Worm (Caenorhabditis elegans) whole organism, L1 larva: ENCODE measurements around the gene rips-1.

Experiments
- C16A3.4 ChIP-seq: fragments of 150-350 bp; optimal IDR thresholded peaks from 2 replicates; lab custom pipeline; 2014; ENCODE audit warnings: missing biosample characterization, missing genetic modification characterization
- F16B12.6 ChIP-seq: fragments of 150-350 bp; optimal IDR thresholded peaks from 2 replicates; lab custom pipeline; 2014; ENCODE audit warnings: missing biosample characterization, missing genetic modification characterization
- alr-1 ChIP-seq: fragments of 200-800 bp; sonication (Bioruptor generic); optimal IDR thresholded peaks from 2 replicates; lab custom pipeline; 2018; ENCODE audit warnings: borderline replicate concordance, mild to moderate bottlenecking, missing genetic modification characterization, missing compliant biosample characterization
- aly-2 ChIP-seq: fragments of 150-350 bp; optimal IDR thresholded peaks from 2 replicates; lab custom pipeline; 2014; ENCODE audit warnings: missing biosample characterization, missing genetic modification characterization
- blmp-1 ChIP-seq: fragments of 150-350 bp; optimal IDR thresholded peaks from 2 replicates; lab custom pipeline; 2014; ENCODE audit warnings: missing biosample characterization, missing genetic modification characterization
- ceh-63 ChIP-seq: fragments of 200-800 bp; sonication (Bioruptor generic); optimal IDR thresholded peaks from 2 replicates; lab custom pipeline; 2018; ENCODE audit warnings: mild to moderate bottlenecking, missing genetic modification characterization, missing compliant biosample characterization
- ceh-82 ChIP-seq, 3 experiments: fragments of 150-350 bp in 1 of 3; sonication (generic microtip) in 2 of 3; optimal IDR thresholded peaks; 2 replicates each; lab custom pipeline; 2014 to 2017; ENCODE audit warnings: missing biosample characterization in 3 of 3, missing genetic modification characterization in 3 of 3
- ceh-88 ChIP-seq: fragments of 200-800 bp; sonication (Bioruptor generic); IDR thresholded peaks from 2 replicates; pipeline ENCODE4 v1.3.6; 2022; ENCODE audit warnings: missing genetic modification characterization, missing compliant biosample characterization
- ceh-90 ChIP-seq: sonication (generic microtip); optimal IDR thresholded peaks from 2 replicates; lab custom pipeline; 2016; ENCODE audit warnings: missing genetic modification characterization, missing compliant biosample characterization
- ces-1 ChIP-seq: fragments of 150-350 bp; optimal IDR thresholded peaks from 2 replicates; lab custom pipeline; 2014; ENCODE audit warnings: missing biosample characterization, missing genetic modification reagents, missing genetic modification characterization
- dpl-1 ChIP-seq, 3 experiments: fragments of 150-350 bp in 2 of 3; sonication (generic microtip) in 1 of 3; optimal IDR thresholded peaks; 2 replicates each; lab custom pipeline; 2014 to 2017; ENCODE audit warnings: missing biosample characterization in 3 of 3, missing genetic modification characterization in 3 of 3, missing genetic modification reagents in 3 of 3
- dsc-1 ChIP-seq: sonication (generic microtip); optimal IDR thresholded peaks from 2 replicates; lab custom pipeline; 2016; ENCODE audit warnings: mild to moderate bottlenecking, missing genetic modification characterization, missing compliant biosample characterization
- efl-1 ChIP-seq, 4 experiments: fragments of 150-350 bp; optimal IDR thresholded peaks in 3 of 4; peaks in 1 of 4; 1 replicate in 1 of 4; 2 replicates in 3 of 4; lab custom pipeline; 2014; ENCODE audit warnings: missing biosample characterization in 2 of 4, missing genetic modification characterization in 2 of 4, missing genetic modification reagents in 2 of 4
- egl-13 ChIP-seq: sonication (generic microtip); optimal IDR thresholded peaks from 2 replicates; lab custom pipeline; 2016; ENCODE audit warnings: missing genotype, missing genetic modification reagents, missing genetic modification characterization, missing compliant biosample characterization
- elt-2 ChIP-seq: sonication (generic microtip); optimal IDR thresholded peaks from 2 replicates; lab custom pipeline; 2016; ENCODE audit warnings: missing genetic modification characterization, mild to moderate bottlenecking, inconsistent platforms, missing compliant biosample characterization, missing genetic modification reagents
- elt-3 ChIP-seq, 6 experiments: fragments of 150-350 bp in 1 of 6; sonication (generic microtip); optimal IDR thresholded peaks; 2 replicates each; lab custom pipeline; 2017 to 2018; ENCODE audit warnings: missing biosample characterization in 6 of 6, missing genetic modification characterization in 6 of 6, inconsistent platforms in 1 of 6
- fkh-10 ChIP-seq: sonication (generic microtip); optimal IDR thresholded peaks from 2 replicates; lab custom pipeline; 2017; ENCODE audit warnings: missing biosample characterization, missing genetic modification reagents, missing genetic modification characterization
- fos-1 ChIP-seq: fragments of 150-350 bp; optimal IDR thresholded peaks from 2 replicates; lab custom pipeline; 2014; ENCODE audit warnings: missing biosample characterization, missing genetic modification characterization
- grh-1 ChIP-seq: fragments of 200-800 bp; sonication (Bioruptor generic); IDR thresholded peaks from 2 replicates; pipeline ENCODE4 v1.3.6; 2022; ENCODE audit warnings: missing genetic modification reagents, missing genetic modification characterization, missing compliant biosample characterization
- hlh-17 ChIP-seq: fragments of 200-800 bp; sonication (Bioruptor generic); optimal IDR thresholded peaks from 2 replicates; lab custom pipeline; 2018; ENCODE audit warnings: missing genetic modification characterization, mild to moderate bottlenecking, missing compliant biosample characterization, moderate library complexity, borderline replicate concordance
- hlh-4 ChIP-seq: sonication (generic microtip); optimal IDR thresholded peaks from 2 replicates; lab custom pipeline; 2016; ENCODE audit warnings: mild to moderate bottlenecking, missing genetic modification characterization, missing compliant biosample characterization
- irx-1 ChIP-seq: sonication (generic microtip); optimal IDR thresholded peaks from 2 replicates; lab custom pipeline; 2016; ENCODE audit warnings: missing genetic modification characterization, missing compliant biosample characterization
- lin-13 ChIP-seq: fragments of 150-350 bp; optimal IDR thresholded peaks from 2 replicates; lab custom pipeline; 2014; ENCODE audit warnings: missing biosample characterization, missing genetic modification reagents, missing genetic modification characterization
- lin-15B ChIP-seq: fragments of 150-350 bp; sonication (generic microtip); optimal IDR thresholded peaks from 3 replicates; lab custom pipeline; 2014; ENCODE audit warnings: missing biosample characterization, missing genetic modification characterization
- lin-35 ChIP-seq, 2 experiments: fragments of 150-350 bp; optimal IDR thresholded peaks; 2 replicates each; lab custom pipeline; 2014; ENCODE audit warnings: missing biosample characterization in 2 of 2, missing genetic modification characterization in 2 of 2, missing genetic modification reagents in 2 of 2
- lin-39 ChIP-seq: fragments of 150-350 bp; optimal IDR thresholded peaks from 2 replicates; lab custom pipeline; 2014; ENCODE audit warnings: missing biosample characterization, missing genetic modification reagents, missing genetic modification characterization
- lir-3 ChIP-seq: sonication (generic microtip); optimal IDR thresholded peaks from 2 replicates; lab custom pipeline; 2016; ENCODE audit warnings: mild to moderate bottlenecking, missing genetic modification characterization, moderate library complexity, missing compliant biosample characterization; ENCODE audit not compliant: poor library complexity
- mdl-1 ChIP-seq, 2 experiments: fragments of 150-350 bp; optimal IDR thresholded peaks; 2 replicates each; lab custom pipeline; 2014 to 2017; ENCODE audit warnings: missing biosample characterization in 2 of 2, missing genetic modification characterization in 2 of 2, inconsistent platforms in 1 of 2
- mef-2 ChIP-seq: fragments of 150-350 bp; optimal IDR thresholded peaks from 2 replicates; lab custom pipeline; 2014; ENCODE audit warnings: missing biosample characterization, missing genetic modification characterization
- mep-1 ChIP-seq: fragments of 150-350 bp; optimal IDR thresholded peaks from 2 replicates; lab custom pipeline; 2014; ENCODE audit warnings: missing biosample characterization, missing genetic modification characterization
- nhr-12 ChIP-seq: sonication (generic microtip); optimal IDR thresholded peaks from 2 replicates; lab custom pipeline; 2017; ENCODE audit warnings: missing biosample characterization, missing genetic modification characterization
- nhr-19 ChIP-seq: fragments of 200-800 bp; sonication (Bioruptor generic); conservative IDR thresholded peaks from 2 replicates; pipeline ENCODE4 v1.3.6; 2022; ENCODE audit warnings: missing genetic modification characterization, missing compliant biosample characterization
- nhr-47 ChIP-seq: sonication (generic microtip); optimal IDR thresholded peaks from 2 replicates; lab custom pipeline; 2016; ENCODE audit warnings: mild to moderate bottlenecking, missing genetic modification characterization, moderate library complexity, missing compliant biosample characterization
- nhr-71 ChIP-seq: sonication (generic microtip); optimal IDR thresholded peaks from 2 replicates; lab custom pipeline; 2016; ENCODE audit warnings: mild to moderate bottlenecking, missing genetic modification characterization, moderate library complexity, missing compliant biosample characterization
- nhr-76 ChIP-seq: sonication (generic microtip); optimal IDR thresholded peaks from 2 replicates; lab custom pipeline; 2017; ENCODE audit warnings: missing biosample characterization, missing genetic modification characterization
- nhr-77 ChIP-seq: fragments of 150-350 bp; optimal IDR thresholded peaks from 2 replicates; lab custom pipeline; 2014; ENCODE audit warnings: missing biosample characterization, missing genetic modification characterization
- nhr-84 ChIP-seq: sonication (generic microtip); optimal IDR thresholded peaks from 2 replicates; lab custom pipeline; 2017; ENCODE audit warnings: missing biosample characterization, missing genetic modification characterization
- nhr-85 ChIP-seq: sonication (generic microtip); peaks from one replicate; lab custom pipeline; 2016; ENCODE audit warnings: missing genetic modification characterization, inconsistent platforms, missing compliant biosample characterization
- pag-3 ChIP-seq: sonication (generic microtip); optimal IDR thresholded peaks from 2 replicates; lab custom pipeline; 2017; ENCODE audit warnings: missing genetic modification characterization, mild to moderate bottlenecking, missing compliant biosample characterization, antibody characterized with exemption, borderline replicate concordance; ENCODE audit not compliant: insufficient read depth
- pqm-1 ChIP-seq: sonication (generic microtip); optimal IDR thresholded peaks from 3 replicates; lab custom pipeline; 2017; ENCODE audit warnings: missing biosample characterization, missing genetic modification characterization
- rnt-1 ChIP-seq: sonication (generic microtip); optimal IDR thresholded peaks from 2 replicates; lab custom pipeline; 2016; ENCODE audit warnings: mild to moderate bottlenecking, missing genetic modification characterization, moderate library complexity, missing compliant biosample characterization
- skn-1 ChIP-seq: fragments of 150-350 bp; optimal IDR thresholded peaks from 2 replicates; lab custom pipeline; 2014; ENCODE audit warnings: missing biosample characterization, missing genetic modification characterization
- snpc-4 ChIP-seq: fragments of 150-350 bp; optimal IDR thresholded peaks from 2 replicates; lab custom pipeline; 2014; ENCODE audit warnings: missing biosample characterization, missing genetic modification characterization
- sox-4 ChIP-seq: sonication (generic microtip); optimal IDR thresholded peaks from 2 replicates; lab custom pipeline; 2016; ENCODE audit warnings: missing genetic modification characterization, missing compliant biosample characterization
- sup-37 ChIP-seq: fragments of 200-800 bp; sonication (Bioruptor generic); optimal IDR thresholded peaks from 2 replicates; lab custom pipeline; 2018; ENCODE audit warnings: mild to moderate bottlenecking, missing genetic modification characterization, missing compliant biosample characterization
- tbx-2 ChIP-seq: sonication (generic microtip); optimal IDR thresholded peaks from 2 replicates; lab custom pipeline; 2016; ENCODE audit warnings: missing genetic modification characterization, missing compliant biosample characterization
- tlp-1 ChIP-seq: fragments of 150-350 bp; optimal IDR thresholded peaks from 2 replicates; lab custom pipeline; 2014; ENCODE audit warnings: missing biosample characterization, missing genetic modification characterization
- unc-98 ChIP-seq: fragments of 200-800 bp; sonication (Bioruptor generic); IDR thresholded peaks from 2 replicates; pipeline ENCODE4 v1.3.6; 2022; ENCODE audit warnings: missing genetic modification characterization, missing compliant biosample characterization
- zag-1 ChIP-seq: fragments of 150-350 bp; optimal IDR thresholded peaks from 2 replicates; lab custom pipeline; 2014; ENCODE audit warnings: missing biosample characterization, missing genetic modification characterization
- zip-4 ChIP-seq: fragments of 200-800 bp; sonication (Bioruptor generic); optimal IDR thresholded peaks from 2 replicates; lab custom pipeline; 2018; ENCODE audit warnings: mild to moderate bottlenecking, missing genetic modification characterization, moderate library complexity, missing compliant biosample characterization
- ztf-11 ChIP-seq, 2 experiments: sonication (generic microtip); optimal IDR thresholded peaks; 2 replicates each; lab custom pipeline; 2016 to 2017; ENCODE audit warnings: missing genetic modification characterization in 2 of 2, missing biosample characterization in 1 of 2, missing compliant biosample characterization in 1 of 2
- ztf-4 ChIP-seq: fragments of 150-350 bp; optimal IDR thresholded peaks from 2 replicates; lab custom pipeline; 2014; ENCODE audit warnings: missing biosample characterization, missing genetic modification characterization

The rips-1 gene

DNA sequence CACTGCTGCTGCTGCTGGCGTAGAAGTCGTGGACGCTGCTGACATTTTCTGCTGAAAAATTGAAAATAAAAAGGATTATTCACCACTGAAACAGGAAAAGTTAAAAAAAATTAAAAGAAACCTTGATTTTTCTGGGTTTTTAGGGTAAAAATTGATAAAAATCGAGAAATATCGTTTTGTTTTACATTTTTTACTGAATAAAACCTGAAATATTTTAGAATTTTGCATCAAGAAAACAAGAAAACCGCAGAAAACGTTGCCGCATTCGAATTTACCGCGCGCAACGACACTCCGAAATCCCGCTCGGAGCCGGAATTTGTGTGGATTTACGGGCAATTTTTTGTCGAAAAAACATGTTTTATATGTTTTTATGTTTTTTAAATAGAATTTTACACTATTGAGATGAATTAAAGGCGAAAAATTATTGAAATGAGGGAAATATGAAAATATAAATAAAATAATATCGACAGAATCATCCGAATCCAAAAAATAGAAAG, 12.4 kb upstream of the rips-1 start, which contains the start of gene chk-1 (continued):
- peak in 1 of 2 experiments; percentile 29 for TF ChIP-seq ztf-11 (tag; optimal IDR thresholded peaks at IDR 0.05; lab: Kevin White, UChicago)
- TF ChIP-seq ztf-4 (tag; lab: Kevin White, UChicago), result no peak
- TF ChIP-seq elt-2 (tag; lab: Kevin White, UChicago), result no peak
- TF ChIP-seq lir-3 (tag; lab: Kevin White, UChicago), result no peak
- TF ChIP-seq hlh-17 (GFP tag; lab: Kevin White, UChicago), result no peak
- no peak for TF ChIP-seq zip-4 (GFP tag; lab: Kevin White, UChicago)
- peak; percentile 22 for TF ChIP-seq nhr-77 (tag; lab: Kevin White, UChicago)
- TF ChIP-seq rnt-1 (tag; lab: Kevin White, UChicago), result peak; percentile 82
- peak; percentile 21 for TF ChIP-seq irx-1
- peak; percentile 12 for TF ChIP-seq fkh-10 (GFP tag; lab: Kevin White, UChicago)
- peak; percentile 72 for TF ChIP-seq lin-15B (tag; lab: Kevin White, UChicago)
- TF ChIP-seq unc-98, result no peak
- peak; percentile 13 for TF ChIP-seq mef-2 (tag; lab: Kevin White, UChicago)
- no peak for TF ChIP-seq ces-1 (GFP tag; lab: Kevin White, UChicago)
- TF ChIP-seq snpc-4 (tag; lab: Kevin White, UChicago), result peak; percentile 58
- TF ChIP-seq nhr-47 (tag; lab: Kevin White, UChicago), result peak; percentile 76
- TF ChIP-seq elt-3 (tag; optimal IDR thresholded peaks at IDR 0.05; lab: Kevin White, UChicago), result peak in 3 of 6 experiments; percentile 15 to 70 (median 28)
- TF ChIP-seq dpl-1 (GFP tag; optimal IDR thresholded peaks at IDR 0.05; lab: Kevin White, UChicago), result peak; percentile 92 to 96 (median 94)
- no peak for TF ChIP-seq pag-3 (tag; lab: Kevin White, UChicago)
- no peak for TF ChIP-seq fos-1
- TF ChIP-seq grh-1 (GFP tag; lab: Robert Waterston, UW), result peak; percentile 12; the same call in 1 of the 2 replicates
- TF ChIP-seq alr-1 (tag; lab: Kevin White, UChicago), result no peak
- TF ChIP-seq nhr-76 (tag; lab: Kevin White, UChicago), result no peak
- TF ChIP-seq lin-35 (GFP tag; optimal IDR thresholded peaks at IDR 0.05; lab: Kevin White, UChicago), result peak; percentile 91 to 96
- no peak for TF ChIP-seq pqm-1 (tag; lab: Kevin White, UChicago)
- TF ChIP-seq mep-1, result peak; percentile 87
- TF ChIP-seq zag-1, result no peak
- TF ChIP-seq nhr-85, result peak; percentile 77
- TF ChIP-seq efl-1 (optimal IDR thresholded peaks at IDR 0.05; lab: Kevin White, UChicago), result peak; percentile 61 to 94
- peak; percentile 94 to 99 for TF ChIP-seq efl-1 (GFP tag; optimal IDR thresholded peaks at IDR 0.05 in 1 of 2; lab: Kevin White, UChicago)
- TF ChIP-seq C16A3.4 (tag; lab: Kevin White, UChicago), result peak; percentile 67
- TF ChIP-seq nhr-12 (tag; lab: Kevin White, UChicago), result no peak
- TF ChIP-seq aly-2 (tag; lab: Kevin White, UChicago), result peak; percentile 4
- TF ChIP-seq mdl-1 (tag; optimal IDR thresholded peaks at IDR 0.05; lab: Kevin White, UChicago), result peak in 1 of 2 experiments; percentile 60
- no peak for TF ChIP-seq ceh-88 (GFP tag; lab: Robert Waterston, UW)
- peak; percentile 48 for TF ChIP-seq dsc-1 (tag; lab: Kevin White, UChicago)
- no peak for TF ChIP-seq sox-4
- peak; percentile 32 for TF ChIP-seq lin-13
- TF ChIP-seq nhr-19 (GFP tag; lab: Robert Waterston, UW), result peak; percentile 60
- peak; percentile 61 for TF ChIP-seq blmp-1
- TF ChIP-seq nhr-71, result peak; percentile 77
- peak; percentile 43 for TF ChIP-seq F16B12.6 (tag; lab: Kevin White, UChicago)
- peak; percentile 40 for TF ChIP-seq lin-39 (tag; lab: Kevin White, UChicago)
- TF ChIP-seq tbx-2, result peak; percentile 60
- TF ChIP-seq tlp-1 (tag; lab: Kevin White, UChicago), result no peak
- peak; percentile 88 for TF ChIP-seq skn-1 (tag; lab: Kevin White, UChicago)
- TF ChIP-seq ceh-90 (tag; lab: Kevin White, UChicago), result no peak
- TF ChIP-seq sup-37 (GFP tag; lab: Kevin White, UChicago), result no peak
- peak; percentile 55 to 59 (median 57) for TF ChIP-seq ceh-82 (tag; optimal IDR thresholded peaks at IDR 0.05; lab: Kevin White, UChicago)
- peak; percentile 46 for TF ChIP-seq egl-13
- TF ChIP-seq hlh-4 (tag; lab: Kevin White, UChicago), result no peak
- no peak for TF ChIP-seq ceh-63 (GFP tag; lab: Kevin White, UChicago)
- TF ChIP-seq nhr-84 (tag; lab: Kevin White, UChicago), result no peak
